Comparison of ENCODE assay signal across 4 fruit fly cellular contexts in genomic region chr3L:6266321-6266720, dm6.
TF ChIP-seq lines count a peak whose summit lies in the region.

No protein-coding gene starts in this region.

- TF ChIP-seq CTCF in whole organism, embryonic (GFP tag; optimal IDR thresholded peaks at IDR 0.05; lab: Kevin White, UChicago), result no peak

TF ChIP-seq in whole organism, embryonic, 481 proteins besides CTCF, POLR2A, EP300 and RAD21 (continues in another document):
- TF ChIP-seq gt (GFP tag; IDR thresholded peaks at IDR 0.05; lab: Robert Waterston, UW) (no peak), Drgx (GFP tag; IDR thresholded peaks at IDR 0.05; lab: Robert Waterston, UW) (peak; percentile 81), row (GFP tag; IDR thresholded peaks at IDR 0.05; lab: Robert Waterston, UW) (0 out of 3 replicates have a peak, but pooled peaks have one; percentile 10), ro (GFP tag; IDR thresholded peaks at IDR 0.05; lab: Robert Waterston, UW) (no peak), Ptx1 (GFP tag; IDR thresholded peaks at IDR 0.05; lab: Robert Waterston, UW) (0 out of 2 replicates have a peak, but pooled peaks have one; percentile 37), CG1024 (GFP tag; IDR thresholded peaks at IDR 0.05; lab: Robert Waterston, UW) (no peak), gem (tag; optimal IDR thresholded peaks at IDR 0.05; lab: Kevin White, UChicago) (peak; percentile 9), ci (GFP tag; IDR thresholded peaks at IDR 0.05; lab: Robert Waterston, UW) (0 out of 3 replicates have a peak, but pooled peaks have one; percentile 51), nmo (GFP tag; optimal IDR thresholded peaks at IDR 0.05; lab: Kevin White, UChicago) (peak; percentile 1), CG4707 (GFP tag; optimal IDR thresholded peaks at IDR 0.05; lab: Kevin White, UChicago) (no peak), grau (tag; optimal IDR thresholded peaks at IDR 0.05; lab: Kevin White, UChicago) (peak; percentile 27), Sox102F (GFP tag; optimal IDR thresholded peaks at IDR 0.05; lab: Kevin White, UChicago) (no peak), Gug (GFP tag; IDR thresholded peaks at IDR 0.05; lab: Robert Waterston, UW) (no peak), CG15696 (tag; optimal IDR thresholded peaks at IDR 0.05; lab: Kevin White, UChicago) (no peak), CG6272 (GFP tag; IDR thresholded peaks at IDR 0.05; lab: Robert Waterston, UW) (no peak; the same call in 1 of the 2 replicates), Oli (tag; optimal IDR thresholded peaks at IDR 0.05; lab: Kevin White, UChicago) (peak; percentile 5), Hr51 (GFP tag; optimal IDR thresholded peaks at IDR 0.05; lab: Kevin White, UChicago) (peak in 1 of 2 experiments; percentile 8), dm (GFP tag; optimal IDR thresholded peaks at IDR 0.05; lab: Kevin White, UChicago) (no peak), run (tag; optimal IDR thresholded peaks at IDR 0.05; lab: Kevin White, UChicago) (no peak), lbe (GFP tag; optimal IDR thresholded peaks at IDR 0.05; lab: Kevin White, UChicago) (peak; percentile 9), CG30020 (tag; optimal IDR thresholded peaks at IDR 0.05; lab: Kevin White, UChicago) (no peak), bsh (GFP tag; optimal IDR thresholded peaks at IDR 0.05; lab: Kevin White, UChicago) (peak in 1 of 2 experiments; percentile 79)

TF ChIP-seq in whole organism, prepupa, 60 proteins besides CTCF, POLR2A, EP300 and RAD21 (continues in another document):
- TF ChIP-seq Sox15 (GFP tag; optimal IDR thresholded peaks at IDR 0.05; lab: Kevin White, UChicago) (peak; percentile 50), CG4318 (GFP tag; optimal IDR thresholded peaks at IDR 0.05; lab: Kevin White, UChicago) (peak; percentile 59), dac (GFP tag; optimal IDR thresholded peaks at IDR 0.05; lab: Kevin White, UChicago) (peak; percentile 26), CG3919 (GFP tag; optimal IDR thresholded peaks at IDR 0.05; lab: Kevin White, UChicago) (peak; percentile 89), Eip78C (GFP tag; lab: Kevin White, UChicago) (peak; percentile 98), net (GFP tag; optimal IDR thresholded peaks at IDR 0.05; lab: Kevin White, UChicago) (peak; percentile 78), Eip75B (GFP tag; optimal IDR thresholded peaks at IDR 0.05; lab: Kevin White, UChicago) (peak; percentile 81), svp (GFP tag; lab: Kevin White, UChicago) (peak; percentile 92), CG8319 (GFP tag; optimal IDR thresholded peaks at IDR 0.05; lab: Kevin White, UChicago) (no peak), Hr38 (GFP tag; optimal IDR thresholded peaks at IDR 0.05; lab: Kevin White, UChicago) (no peak), cyc (GFP tag; optimal IDR thresholded peaks at IDR 0.05; lab: Kevin White, UChicago) (peak; percentile 56), ss (GFP tag; optimal IDR thresholded peaks at IDR 0.05; lab: Kevin White, UChicago) (peak; percentile 88 to 90), CG6163 (GFP tag; IDR thresholded peaks at IDR 0.05; lab: Robert Waterston, UW) (peak; percentile 88), CG34406 (GFP tag; optimal IDR thresholded peaks at IDR 0.05; lab: Kevin White, UChicago) (peak; percentile 71), Ets21C (GFP tag; optimal IDR thresholded peaks at IDR 0.05; lab: Kevin White, UChicago) (peak; percentile 35), topi (GFP tag; optimal IDR thresholded peaks at IDR 0.05; lab: Kevin White, UChicago) (peak; percentile 75), Smox (GFP tag; optimal IDR thresholded peaks at IDR 0.05; lab: Kevin White, UChicago) (peak; percentile 54), Blimp-1 (GFP tag; optimal IDR thresholded peaks at IDR 0.05; lab: Kevin White, UChicago) (peak; percentile 17), CG10669 (GFP tag; optimal IDR thresholded peaks at IDR 0.05; lab: Kevin White, UChicago) (peak; percentile 61), CG32006 (GFP tag; optimal IDR thresholded peaks at IDR 0.05; lab: Kevin White, UChicago) (peak; percentile 81), CG6792 (GFP tag; optimal IDR thresholded peaks at IDR 0.05; lab: Kevin White, UChicago) (peak; percentile 74), CG11294 (GFP tag; IDR thresholded peaks at IDR 0.05; lab: Robert Waterston, UW) (peak; percentile 44; the same call in 1 of the 2 replicates), CG9139 (GFP tag; optimal IDR thresholded peaks at IDR 0.05; lab: Kevin White, UChicago) (peak; percentile 64), CG11762 (GFP tag; optimal IDR thresholded peaks at IDR 0.05; lab: Kevin White, UChicago; ENCODE audit: insufficient read depth) (peak; percentile 65)

TF ChIP-seq in whole organism, pupa, 21 proteins besides CTCF, POLR2A, EP300 and RAD21:
- TF ChIP-seq CG34367 (tag; optimal IDR thresholded peaks at IDR 0.05; lab: Kevin White, UChicago) (peak; percentile 56), CG12605 (GFP tag; IDR thresholded peaks at IDR 0.05; lab: Robert Waterston, UW) (peak; percentile 75), rn (GFP tag; IDR thresholded peaks at IDR 0.05; lab: Robert Waterston, UW) (no peak), gl (tag; optimal IDR thresholded peaks at IDR 0.05; lab: Kevin White, UChicago) (peak; percentile 31), Pif1A (GFP tag; optimal IDR thresholded peaks at IDR 0.05; lab: Kevin White, UChicago) (peak; percentile 88), EcR (GFP tag; optimal IDR thresholded peaks at IDR 0.05; lab: Kevin White, UChicago) (no peak), Pif1B (GFP tag; optimal IDR thresholded peaks at IDR 0.05; lab: Kevin White, UChicago) (peak; percentile 95), CG10348 (GFP tag; IDR thresholded peaks at IDR 0.05; lab: Robert Waterston, UW) (peak; percentile 53; the same call in 1 of the 2 replicates), Ets98B (GFP tag; IDR thresholded peaks at IDR 0.05; lab: Robert Waterston, UW) (peak; percentile 87), CG4496 (GFP tag; IDR thresholded peaks at IDR 0.05; lab: Robert Waterston, UW) (peak; percentile 87), CG14655 (GFP tag; optimal IDR thresholded peaks at IDR 0.05; lab: Kevin White, UChicago) (peak; percentile 86), CG32121 (GFP tag; IDR thresholded peaks at IDR 0.05; lab: Robert Waterston, UW) (peak; percentile 76), fd96Ca (GFP tag; IDR thresholded peaks at IDR 0.05; lab: Robert Waterston, UW) (peak; percentile 93), CG9948 (tag; optimal IDR thresholded peaks at IDR 0.05; lab: Kevin White, UChicago) (peak; percentile 48), Snoo (tag; optimal IDR thresholded peaks at IDR 0.05; lab: Kevin White, UChicago) (peak; percentile 50), CG17806 (tag; optimal IDR thresholded peaks at IDR 0.05; lab: Kevin White, UChicago) (peak; percentile 71), CG13204 (GFP tag; optimal IDR thresholded peaks at IDR 0.05; lab: Kevin White, UChicago) (peak; percentile 39), CG15710 (tag; optimal IDR thresholded peaks at IDR 0.05; lab: Kevin White, UChicago) (peak; percentile 69), CG8159 (tag; optimal IDR thresholded peaks at IDR 0.05; lab: Kevin White, UChicago) (peak; percentile 65), D1 (tag; optimal IDR thresholded peaks at IDR 0.05; lab: Kevin White, UChicago) (no peak), CG8301 (tag; optimal IDR thresholded peaks at IDR 0.05; lab: Kevin White, UChicago) (peak; percentile 68)

TF ChIP-seq in whole organism, wandering third instar larva, 38 proteins besides CTCF, POLR2A, EP300 and RAD21:
- TF ChIP-seq rgr (GFP tag; optimal IDR thresholded peaks at IDR 0.05; lab: Kevin White, UChicago) (peak; percentile 48), Sp1 (GFP tag; optimal IDR thresholded peaks at IDR 0.05; lab: Kevin White, UChicago) (peak; percentile 17), Abd-B (GFP tag; optimal IDR thresholded peaks at IDR 0.05; lab: Kevin White, UChicago) (no peak), ey (GFP tag; optimal IDR thresholded peaks at IDR 0.05; lab: Kevin White, UChicago) (peak; percentile 27), CG32264 (GFP tag; optimal IDR thresholded peaks at IDR 0.05; lab: Kevin White, UChicago) (peak; percentile 9), foxo (GFP tag; optimal IDR thresholded peaks at IDR 0.05; lab: Kevin White, UChicago) (peak in 1 of 2 experiments; percentile 53), OdsH (GFP tag; optimal IDR thresholded peaks at IDR 0.05; lab: Kevin White, UChicago) (peak; percentile 53), dsf (GFP tag; optimal IDR thresholded peaks at IDR 0.05; lab: Kevin White, UChicago; ENCODE audit: borderline replicate concordance) (no peak), Dif (GFP tag; optimal IDR thresholded peaks at IDR 0.05; lab: Kevin White, UChicago; ENCODE audit: partially characterized antibody) (no peak), HLH106 (tag; optimal IDR thresholded peaks at IDR 0.05; lab: Kevin White, UChicago) (peak; percentile 39), N (GFP tag; optimal IDR thresholded peaks at IDR 0.05; lab: Kevin White, UChicago) (no peak), h (GFP tag; optimal IDR thresholded peaks at IDR 0.05; lab: Kevin White, UChicago) (peak; percentile 66), woc (GFP tag; optimal IDR thresholded peaks at IDR 0.05; lab: Kevin White, UChicago) (peak; percentile 44), fru (GFP tag; optimal IDR thresholded peaks at IDR 0.05; lab: Kevin White, UChicago) (peak; percentile 41), usp (GFP tag; optimal IDR thresholded peaks at IDR 0.05; lab: Kevin White, UChicago) (no peak), psq (GFP tag; optimal IDR thresholded peaks at IDR 0.05; lab: Kevin White, UChicago) (peak; percentile 24), Myc (optimal IDR thresholded peaks at IDR 0.05; lab: Kevin White, UChicago) (no peak), Hnf4 (GFP tag; optimal IDR thresholded peaks at IDR 0.05; lab: Kevin White, UChicago) (peak; percentile 26), br (GFP tag; optimal IDR thresholded peaks at IDR 0.05; lab: Kevin White, UChicago) (peak; percentile 21), jim (GFP tag; optimal IDR thresholded peaks at IDR 0.05; lab: Kevin White, UChicago) (no peak)
TF ChIP-seq in whole organism, wandering third instar larva: peak in this region for 13.

Comparison
In these comparisons a context has a peak if more than half of its experiments do, and no peak if none do; other contexts are left out.
1. Of the 7 proteins assayed by ChIP-seq in both whole organism, embryonic and whole organism, prepupa: peak only in whole organism, embryonic: none; only in whole organism, prepupa: Blimp-1, CG16779, Gug, Hr39, Lpt and Sox102F; in both: none; in neither: 1.